Fruit fly (Drosophila melanogaster): ENCODE data around the gene ome.
A peak's percentile ranks its signal among the peaks of the same experiment; 100 is the strongest.

ome gene

DNA sequence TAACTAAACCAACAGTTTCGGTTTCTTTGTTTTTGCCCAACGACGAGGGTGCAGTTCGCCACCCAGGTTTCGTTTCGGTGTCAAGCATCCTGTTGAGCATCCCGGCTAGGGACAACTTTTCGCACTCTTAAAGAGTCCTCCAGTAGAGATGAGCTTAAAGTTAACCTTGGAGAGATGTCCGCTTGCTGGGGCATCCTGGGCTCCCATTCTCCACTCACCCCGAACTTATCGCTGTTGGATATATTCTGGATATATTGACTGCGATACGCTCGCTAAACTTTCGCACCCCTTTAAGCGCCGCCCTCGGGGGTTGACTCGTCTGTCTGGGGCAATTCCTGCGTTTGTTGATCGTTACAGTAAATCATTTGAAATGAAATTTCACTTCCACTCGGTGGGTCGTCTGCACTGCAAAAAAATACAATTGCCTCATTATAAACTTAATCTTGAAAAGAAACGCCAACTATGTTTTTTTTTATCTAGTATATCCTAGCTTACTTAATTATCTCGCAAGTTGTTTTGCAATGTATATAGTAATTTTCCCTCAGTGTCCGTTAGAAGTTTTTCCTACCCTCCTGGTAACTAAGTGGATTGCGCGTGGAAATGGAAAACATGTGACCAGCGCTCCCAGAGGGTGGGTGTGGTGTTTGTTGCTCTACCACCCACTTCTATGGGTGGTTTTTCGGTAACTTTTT is 10.9 kb upstream of the ome start (continued):
- TF ChIP-seq C15 (GFP tag; IDR thresholded peaks at IDR 0.05) (no peak; the same call in 2 of the 3 replicates), Ada2b (GFP tag; IDR thresholded peaks at IDR 0.05) (peak; percentile 64), abd-A (tag; optimal IDR thresholded peaks at IDR 0.05) (peak; percentile 98), GATAe (GFP tag; conservative IDR thresholded peaks at IDR 0.05) (0 out of 2 replicates have a peak, but pooled peaks have one; percentile 43), pfk (GFP tag; optimal IDR thresholded peaks at IDR 0.05) (no peak), bowl (GFP tag; IDR thresholded peaks at IDR 0.05) (no peak), zen (tag; optimal IDR thresholded peaks at IDR 0.05) (peak; percentile 14), CG11560 (tag; IDR thresholded peaks at IDR 0.05) (peak; percentile 56; the same call in 1 of the 3 replicates), fru (optimal IDR thresholded peaks at IDR 0.05) (no peak), gcm2 (GFP tag; optimal IDR thresholded peaks at IDR 0.05) (peak; percentile 56), zfh2 (GFP tag; optimal IDR thresholded peaks at IDR 0.05) (peak; percentile 44), Optix (GFP tag; IDR thresholded peaks at IDR 0.05) (peak; percentile 68; the same call in 2 of the 3 replicates), sima (GFP tag; optimal IDR thresholded peaks at IDR 0.05) (peak; percentile 47), CG30431 (GFP tag; optimal IDR thresholded peaks at IDR 0.05) (peak; percentile 58), ewg (GFP tag; optimal IDR thresholded peaks at IDR 0.05) (peak; percentile 78), cato (GFP tag; optimal IDR thresholded peaks at IDR 0.05; ENCODE audit: borderline replicate concordance) (peak; percentile 45), CG7372 (GFP tag; IDR thresholded peaks at IDR 0.05) (peak; percentile 54), CG2712 (tag; optimal IDR thresholded peaks at IDR 0.05) (peak; percentile 85), rib (GFP tag; IDR thresholded peaks at IDR 0.05) (peak; percentile 66; the same call in 1 of the 2 replicates), tll (GFP tag; optimal IDR thresholded peaks at IDR 0.05) (no peak), CG31388 (GFP tag; optimal IDR thresholded peaks at IDR 0.05) (peak; percentile 18), gcm (GFP tag; optimal IDR thresholded peaks at IDR 0.05) (peak; percentile 75), CG9215 (GFP tag; IDR thresholded peaks at IDR 0.05) (peak; percentile 60), CG4404 (GFP tag; IDR thresholded peaks at IDR 0.05) (peak; percentile 68), Opbp (GFP tag; IDR thresholded peaks at IDR 0.05; ENCODE audit: partially characterized antibody) (no peak), Gug (GFP tag; IDR thresholded peaks at IDR 0.05) (peak; percentile 82), CG11247 (GFP tag; IDR thresholded peaks at IDR 0.05) (peak; percentile 82), btn (GFP tag; optimal IDR thresholded peaks at IDR 0.05) (peak; percentile 79), yki (optimal IDR thresholded peaks at IDR 0.05) (no peak), CG12744 (GFP tag; optimal IDR thresholded peaks at IDR 0.05) (peak; percentile 69), CG4282 (GFP tag; optimal IDR thresholded peaks at IDR 0.05) (peak; percentile 26), HLH54F (GFP tag; optimal IDR thresholded peaks at IDR 0.05) (peak; percentile 69), nmo (GFP tag; optimal IDR thresholded peaks at IDR 0.05) (peak; percentile 78), Hand (GFP tag; optimal IDR thresholded peaks at IDR 0.05) (peak; percentile 72), Hmx (GFP tag; optimal IDR thresholded peaks at IDR 0.05) (no peak), CTCF (GFP tag; optimal IDR thresholded peaks at IDR 0.05) (peak; percentile 22), exex (tag; optimal IDR thresholded peaks at IDR 0.05) (peak; percentile 57), CG9876 (GFP tag; optimal IDR thresholded peaks at IDR 0.05) (peak; percentile 29), knrl (GFP tag; IDR thresholded peaks at IDR 0.05; ENCODE audit: partially characterized antibody) (no peak), onecut (GFP tag; IDR thresholded peaks at IDR 0.05) (peak; percentile 75), CG1233 (GFP tag; optimal IDR thresholded peaks at IDR 0.05) (peak; percentile 58), Med (GFP tag) (peak; percentile 94), Ets65A (GFP tag) (peak; percentile 95), run (tag; optimal IDR thresholded peaks at IDR 0.05) (peak; percentile 61), H15 (GFP tag; IDR thresholded peaks at IDR 0.05) (peak; percentile 81), CG15601 (tag; optimal IDR thresholded peaks at IDR 0.05) (peak; percentile 79), CG14014 (GFP tag; IDR thresholded peaks at IDR 0.05) (peak; percentile 86), pzg (GFP tag; optimal IDR thresholded peaks at IDR 0.05) (no peak), CG33557 (GFP tag; optimal IDR thresholded peaks at IDR 0.05) (peak; percentile 61), CG33213 (GFP tag; optimal IDR thresholded peaks at IDR 0.05) (peak; percentile 62), CG5245 (GFP tag; optimal IDR thresholded peaks at IDR 0.05) (peak; percentile 27)

Measured in whole organism, embryonic.